Worm (Caenorhabditis elegans): Measurements from ENCODE around the gene clec-59.

ce11 chrII:10461207-10461606, 18.0 kb downstream of the clec-59 start, which contains the start of gene ZK673.5:
- TF ChIP-seq R02D3.7 (tag; optimal IDR thresholded peaks at IDR 0.05) (no peak), ceh-82 (tag; optimal IDR thresholded peaks at IDR 0.05) (no peak), snpc-4 (tag; optimal IDR thresholded peaks at IDR 0.05) (no peak), unc-62 (GFP tag; optimal IDR thresholded peaks at IDR 0.05) (no peak), ama-1 (optimal IDR thresholded peaks at IDR 0.05) (no peak), ztf-4 (tag; optimal IDR thresholded peaks at IDR 0.05) (no peak), elt-1 (tag; optimal IDR thresholded peaks at IDR 0.05) (no peak), nhr-12 (tag; optimal IDR thresholded peaks at IDR 0.05) (no peak), blmp-1 (tag; optimal IDR thresholded peaks at IDR 0.05; ENCODE audit: insufficient read depth) (no peak), egl-27 (tag; optimal IDR thresholded peaks at IDR 0.05) (no peak), aly-2 (tag; optimal IDR thresholded peaks at IDR 0.05) (no peak), nhr-10 (tag; optimal IDR thresholded peaks at IDR 0.05) (no peak)

Data from whole organism, L2 larva.